Worm (Caenorhabditis elegans) whole organism, early embryonic: Measurements from ENCODE around the gene C12D5.10.

Experiments used
- B0310.2 ChIP-seq: sonication (generic microtip); optimal IDR thresholded peaks from 2 replicates; lab custom pipeline; 2016; ENCODE audit warnings: mild to moderate bottlenecking, missing genetic modification characterization, missing compliant biosample characterization
- F13C5.2 ChIP-seq: sonication (generic microtip); optimal IDR thresholded peaks from 2 replicates; lab custom pipeline; 2017; ENCODE audit warnings: mild to moderate bottlenecking, missing genetic modification characterization, inconsistent platforms, missing compliant biosample characterization
- aly-1 ChIP-seq: sonication (generic microtip); optimal IDR thresholded peaks from 2 replicates; lab custom pipeline; 2016; ENCODE audit warnings: missing genetic modification characterization, missing compliant biosample characterization
- ama-1 ChIP-seq: fragments of 150-350 bp; optimal IDR thresholded peaks from 2 replicates; lab custom pipeline; 2014
- ceh-13 ChIP-seq: fragments of 200-800 bp; sonication (Bioruptor generic); optimal IDR thresholded peaks from 2 replicates; lab custom pipeline; 2018; ENCODE audit warnings: mild to moderate bottlenecking, missing genetic modification characterization, missing compliant biosample characterization
- ceh-36 ChIP-seq: sonication (generic microtip); optimal IDR thresholded peaks from 2 replicates; lab custom pipeline; 2016; ENCODE audit warnings: missing genetic modification characterization, inconsistent platforms, missing compliant biosample characterization
- ets-7 ChIP-seq: sonication (generic microtip); optimal IDR thresholded peaks from 2 replicates; lab custom pipeline; 2016; ENCODE audit warnings: missing genotype, missing genetic modification characterization, missing compliant biosample characterization
- flt-1 ChIP-seq: fragments of 200-800 bp; sonication (Bioruptor generic); IDR thresholded peaks from 2 replicates; pipeline ENCODE4 v1.3.6; 2022; ENCODE audit warnings: missing genetic modification characterization, missing compliant biosample characterization
- hmbx-1 ChIP-seq: sonication (generic microtip); optimal IDR thresholded peaks from 2 replicates; lab custom pipeline; 2016; ENCODE audit warnings: mild to moderate bottlenecking, missing genetic modification characterization, missing compliant biosample characterization
- hmg-4 ChIP-seq: fragments of 200-800 bp; sonication (Bioruptor generic); optimal IDR thresholded peaks from 2 replicates; lab custom pipeline; 2018; ENCODE audit warnings: mild to moderate bottlenecking, missing genetic modification characterization, missing compliant biosample characterization
- hnd-1 ChIP-seq: sonication (generic microtip); optimal IDR thresholded peaks from 2 replicates; lab custom pipeline; 2016; ENCODE audit warnings: missing genetic modification characterization, missing compliant biosample characterization
- pes-1 ChIP-seq: fragments of 200-800 bp; sonication (Bioruptor generic); IDR thresholded peaks from 2 replicates; pipeline ENCODE4 v1.3.6; 2022; ENCODE audit warnings: missing genetic modification reagents, missing genetic modification characterization, missing compliant biosample characterization
- scrt-1 ChIP-seq: fragments of 200-800 bp; sonication (Bioruptor generic); IDR thresholded peaks from 2 replicates; pipeline ENCODE4 v1.3.6; 2022; ENCODE audit warnings: missing genetic modification characterization, missing compliant biosample characterization
- sea-1 ChIP-seq: fragments of 200-800 bp; sonication (Bioruptor generic); conservative IDR thresholded peaks from 2 replicates; pipeline ENCODE4 v1.3.6; 2022; ENCODE audit warnings: missing genetic modification characterization, missing compliant biosample characterization
- tbx-11 ChIP-seq: fragments of 200-800 bp; sonication (Bioruptor generic); IDR thresholded peaks from 2 replicates; pipeline ENCODE4 v1.3.6; 2022; ENCODE audit warnings: missing genetic modification characterization, missing compliant biosample characterization
- tbx-37 ChIP-seq: fragments of 200-800 bp; sonication (Bioruptor generic); conservative IDR thresholded peaks from 2 replicates; pipeline ENCODE4 v1.3.6; 2022; ENCODE audit warnings: missing genetic modification reagents, missing genetic modification characterization, missing compliant biosample characterization
- tra-4 ChIP-seq: sonication (generic microtip); optimal IDR thresholded peaks from 2 replicates; lab custom pipeline; 2017; ENCODE audit warnings: missing genetic modification characterization, missing compliant biosample characterization

Gene C12D5.10

ce11 chrV:7675904-7676303, 17.4 kb downstream of the C12D5.10 start, which contains the start of gene C12D5.3:
C12D5.3 (plus strand) TSS chrV:7676204.
- no peak for TF ChIP-seq ceh-13 (GFP tag; lab: Kevin White, UChicago)
- no peak for TF ChIP-seq tra-4 (tag; lab: Kevin White, UChicago)
- TF ChIP-seq ceh-36, result no peak
- TF ChIP-seq scrt-1, result no peak
- no peak for TF ChIP-seq F13C5.2 (tag; lab: Kevin White, UChicago)
- TF ChIP-seq aly-1 (tag; lab: Kevin White, UChicago), result no peak
- TF ChIP-seq pes-1 (GFP tag; lab: Robert Waterston, UW), result no peak
- no peak for TF ChIP-seq tbx-11
- TF ChIP-seq tbx-37 (GFP tag; lab: Robert Waterston, UW), result no peak
- no peak for TF ChIP-seq ets-7
- no peak for TF ChIP-seq hmbx-1

ce11 chrV:7672258-7672657, 21.0 kb downstream of the C12D5.10 start, which contains the start of gene C12D5.4:
C12D5.4 (plus strand) TSS chrV:7672558.
- TF ChIP-seq ceh-13 (GFP tag; lab: Kevin White, UChicago), result no peak
- TF ChIP-seq tra-4 (tag; lab: Kevin White, UChicago), result no peak
- TF ChIP-seq tbx-37 (GFP tag; lab: Robert Waterston, UW), result no peak
- no peak for TF ChIP-seq hnd-1 (tag; lab: Kevin White, UChicago)
- TF ChIP-seq pes-1 (GFP tag; lab: Robert Waterston, UW), result no peak
- no peak for TF ChIP-seq sea-1 (GFP tag; lab: Robert Waterston, UW)
- TF ChIP-seq flt-1 (GFP tag; lab: Robert Waterston, UW), result no peak
- no peak for TF ChIP-seq hmg-4 (GFP tag; lab: Kevin White, UChicago)
- TF ChIP-seq tbx-11, result no peak
- TF ChIP-seq ama-1 (lab: Kevin White, UChicago), result no peak
- no peak for TF ChIP-seq B0310.2
- TF ChIP-seq scrt-1, result no peak
- TF ChIP-seq F13C5.2 (tag; lab: Kevin White, UChicago), result no peak

- no peak for TF ChIP-seq flt-1 (GFP tag; lab: Robert Waterston, UW)
- TF ChIP-seq scrt-1, result no peak
- TF ChIP-seq ama-1 (lab: Kevin White, UChicago), result no peak
- TF ChIP-seq tbx-11, result no peak
- no peak for TF ChIP-seq hnd-1 (tag; lab: Kevin White, UChicago)
- TF ChIP-seq tra-4 (tag; lab: Kevin White, UChicago), result no peak
- no peak for TF ChIP-seq tbx-37 (GFP tag; lab: Robert Waterston, UW)
- no peak for TF ChIP-seq aly-1 (tag; lab: Kevin White, UChicago)
- no peak for TF ChIP-seq sea-1 (GFP tag; lab: Robert Waterston, UW)
- no peak for TF ChIP-seq ceh-13 (GFP tag; lab: Kevin White, UChicago)
- no peak for TF ChIP-seq pes-1 (GFP tag; lab: Robert Waterston, UW)
- no peak for TF ChIP-seq B0310.2
- TF ChIP-seq ceh-36, result no peak
- no peak for TF ChIP-seq F13C5.2 (tag; lab: Kevin White, UChicago)
- no peak for TF ChIP-seq hmg-4 (GFP tag; lab: Kevin White, UChicago)
- TF ChIP-seq ets-7, result no peak
- TF ChIP-seq hmbx-1, result no peak
Measured at ce11 chrV:7667940-7668339, 25.4 kb downstream of the C12D5.10 start, which contains the start of gene C12D5.5. C12D5.5 (plus strand) TSS chrV:7668240.

- TF ChIP-seq ama-1 (lab: Kevin White, UChicago) (no peak), sea-1 (GFP tag; lab: Robert Waterston, UW) (no peak), hnd-1 (tag; lab: Kevin White, UChicago) (no peak), ceh-13 (GFP tag; lab: Kevin White, UChicago) (no peak), pes-1 (GFP tag; lab: Robert Waterston, UW) (no peak), tbx-37 (GFP tag; lab: Robert Waterston, UW) (no peak), scrt-1 (no peak), aly-1 (tag; lab: Kevin White, UChicago) (no peak), tra-4 (tag; lab: Kevin White, UChicago) (no peak)
Measured at ce11 chrV:7653567-7653966, 39.7 kb downstream of the C12D5.10 start, which contains the start of gene srh-200. srh-200 (minus strand) TSS chrV:7653667.

ce11 chrV:7651757-7652156, 41.5 kb downstream of the C12D5.10 start, which contains the start of gene srh-234:
srh-234 (minus strand) TSS chrV:7651857.
- TF ChIP-seq tra-4 (tag; lab: Kevin White, UChicago) (no peak), hnd-1 (tag; lab: Kevin White, UChicago) (no peak), ceh-36 (no peak)

ce11 chrV:7649963-7650362, 43.3 kb downstream of the C12D5.10 start:
- TF ChIP-seq ama-1 (lab: Kevin White, UChicago), result no peak
- no peak for TF ChIP-seq ets-7
- no peak for TF ChIP-seq sea-1 (GFP tag; lab: Robert Waterston, UW)

ce11 chrV:7647147-7647546, 46.1 kb downstream of the C12D5.10 start:
- no peak for TF ChIP-seq sea-1 (GFP tag; lab: Robert Waterston, UW)
- no peak for TF ChIP-seq hmbx-1
- no peak for TF ChIP-seq tra-4 (tag; lab: Kevin White, UChicago)
- TF ChIP-seq tbx-11, result no peak
- no peak for TF ChIP-seq pes-1 (GFP tag; lab: Robert Waterston, UW)
- TF ChIP-seq scrt-1, result no peak
- TF ChIP-seq ceh-36, result no peak
- no peak for TF ChIP-seq ama-1 (lab: Kevin White, UChicago)
- no peak for TF ChIP-seq hmg-4 (GFP tag; lab: Kevin White, UChicago)
- TF ChIP-seq flt-1 (GFP tag; lab: Robert Waterston, UW), result no peak
- no peak for TF ChIP-seq tbx-37 (GFP tag; lab: Robert Waterston, UW)

ce11 chrV:7645454-7645853, 47.8 kb downstream of the C12D5.10 start, which contains the start of gene str-47:
str-47 (plus strand) TSS chrV:7645754.
- no peak for TF ChIP-seq aly-1 (tag; lab: Kevin White, UChicago)
- no peak for TF ChIP-seq hmg-4 (GFP tag; lab: Kevin White, UChicago)
- TF ChIP-seq ama-1 (lab: Kevin White, UChicago), result no peak
- no peak for TF ChIP-seq sea-1 (GFP tag; lab: Robert Waterston, UW)
- no peak for TF ChIP-seq F13C5.2 (tag; lab: Kevin White, UChicago)
- TF ChIP-seq ets-7, result no peak
